Worm (Caenorhabditis elegans) whole organism, midembryonic: Measurements from ENCODE around the gene srg-1.

Experiments
- T22C8.4 ChIP-seq: fragments of 200-800 bp; sonication (Bioruptor generic); IDR thresholded peaks from 2 replicates; pipeline ENCODE4 v1.3.6; 2022; ENCODE audit warnings: missing genetic modification characterization, missing compliant biosample characterization
- cog-1 ChIP-seq: sonication (generic microtip); optimal IDR thresholded peaks from 2 replicates; lab custom pipeline; 2016; ENCODE audit warnings: missing genetic modification characterization, missing compliant biosample characterization
- flt-1 ChIP-seq: fragments of 200-800 bp; sonication (Bioruptor generic); IDR thresholded peaks from 2 replicates; pipeline ENCODE4 v1.3.6; 2022; ENCODE audit warnings: missing genetic modification characterization, missing compliant biosample characterization
- klf-2 ChIP-seq: fragments of 200-800 bp; sonication (Bioruptor generic); conservative IDR thresholded peaks from 2 replicates; pipeline ENCODE4 v1.3.6; 2022; ENCODE audit warnings: missing genetic modification reagents, missing genetic modification characterization, missing compliant biosample characterization
- med-1 ChIP-seq: sonication (generic microtip); optimal IDR thresholded peaks from 2 replicates; lab custom pipeline; 2017; ENCODE audit warnings: missing genetic modification characterization, mild to moderate bottlenecking, missing compliant biosample characterization, antibody characterized with exemption, missing genetic modification reagents; ENCODE audit not compliant: insufficient read depth
- ref-1 ChIP-seq: fragments of 200-800 bp; sonication (Bioruptor generic); conservative IDR thresholded peaks from 2 replicates; pipeline ENCODE4 v1.3.6; 2022; ENCODE audit warnings: missing genetic modification reagents, missing genetic modification characterization, missing compliant biosample characterization
- tab-1 ChIP-seq: fragments of 200-800 bp; sonication (Bioruptor generic); IDR thresholded peaks from 2 replicates; pipeline ENCODE4 v1.3.6; 2022; ENCODE audit warnings: missing genetic modification characterization, missing compliant biosample characterization
- ztf-23 ChIP-seq: fragments of 200-800 bp; sonication (Bioruptor generic); IDR thresholded peaks from 2 replicates; pipeline ENCODE4 v1.3.6; 2022; ENCODE audit warnings: missing genetic modification reagents, missing genetic modification characterization, missing compliant biosample characterization
- ztf-29 ChIP-seq: fragments of 200-800 bp; sonication (Bioruptor generic); IDR thresholded peaks from 2 replicates; pipeline ENCODE4 v1.3.6; 2022; ENCODE audit warnings: missing genetic modification reagents, missing genetic modification characterization, missing compliant biosample characterization

Gene srg-1

DNA sequence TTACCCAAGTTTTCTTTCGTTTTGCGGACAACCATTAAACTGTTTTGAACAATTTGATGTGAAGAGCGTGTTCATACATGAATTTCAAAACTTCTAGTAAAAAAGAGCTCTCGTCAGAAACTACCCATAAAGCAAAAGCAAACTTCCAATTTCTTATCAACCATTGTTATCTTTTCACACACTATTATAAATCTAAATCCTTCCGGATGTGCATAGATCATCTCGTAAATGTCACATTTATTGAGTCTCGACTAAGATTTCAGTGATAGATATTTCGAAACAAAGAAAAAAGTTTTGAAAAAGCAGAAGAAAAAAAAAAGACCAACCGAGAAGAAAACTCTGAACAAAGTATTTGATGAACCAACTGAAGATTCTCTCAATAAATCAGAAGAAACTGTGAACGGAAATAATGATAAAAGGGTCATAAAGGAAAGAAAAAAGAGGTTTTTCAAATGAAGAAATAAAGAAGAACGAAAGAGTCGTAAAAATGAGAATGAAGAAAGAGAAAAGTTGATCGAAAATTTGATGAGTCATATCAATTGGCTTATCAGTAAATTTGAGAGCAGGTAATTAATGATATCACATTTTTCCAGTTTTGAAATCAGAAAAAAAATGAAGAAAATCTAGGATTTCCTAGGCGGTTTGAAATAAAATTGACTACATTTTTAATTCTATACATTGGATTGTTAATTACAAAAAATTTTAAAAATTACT is 32.5 kb upstream of the srg-1 start:
- TF ChIP-seq T22C8.4 (GFP tag; lab: Robert Waterston, UW) (no peak), ztf-23 (no peak), flt-1 (GFP tag; lab: Robert Waterston, UW) (no peak), med-1 (no peak), cog-1 (tag; lab: Kevin White, UChicago) (no peak), ztf-29 (GFP tag; lab: Robert Waterston, UW) (no peak), ref-1 (no peak), klf-2 (GFP tag; lab: Robert Waterston, UW) (no peak), tab-1 (no peak)

DNA sequence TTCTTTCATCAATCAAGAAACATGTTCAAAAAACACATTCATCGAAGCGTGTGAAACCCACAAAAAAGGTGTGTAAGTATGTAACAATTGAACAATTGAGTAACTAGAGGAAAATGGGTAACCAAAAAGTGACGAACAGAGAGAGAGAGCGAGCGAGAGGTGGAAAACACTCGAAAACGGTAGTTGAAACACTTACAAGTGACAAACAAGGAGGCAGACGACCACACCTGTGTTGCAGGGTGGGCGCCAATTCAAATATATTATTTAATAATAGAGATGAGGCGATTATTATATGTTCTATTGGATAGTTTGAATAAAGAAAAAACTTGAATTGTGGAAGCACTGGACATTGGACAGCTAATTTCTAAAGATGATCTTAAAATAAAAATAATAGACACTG is 31.2 kb upstream of the srg-1 start:
- TF ChIP-seq flt-1 (GFP tag; lab: Robert Waterston, UW) = no peak
- no peak for TF ChIP-seq ref-1
- TF ChIP-seq klf-2 (GFP tag; lab: Robert Waterston, UW) = no peak
- TF ChIP-seq cog-1 (tag; lab: Kevin White, UChicago) = no peak
- no peak for TF ChIP-seq T22C8.4 (GFP tag; lab: Robert Waterston, UW)
- no peak for TF ChIP-seq ztf-23
- TF ChIP-seq ztf-29 (GFP tag; lab: Robert Waterston, UW) = no peak
- TF ChIP-seq med-1 = no peak
- TF ChIP-seq tab-1 = no peak

DNA sequence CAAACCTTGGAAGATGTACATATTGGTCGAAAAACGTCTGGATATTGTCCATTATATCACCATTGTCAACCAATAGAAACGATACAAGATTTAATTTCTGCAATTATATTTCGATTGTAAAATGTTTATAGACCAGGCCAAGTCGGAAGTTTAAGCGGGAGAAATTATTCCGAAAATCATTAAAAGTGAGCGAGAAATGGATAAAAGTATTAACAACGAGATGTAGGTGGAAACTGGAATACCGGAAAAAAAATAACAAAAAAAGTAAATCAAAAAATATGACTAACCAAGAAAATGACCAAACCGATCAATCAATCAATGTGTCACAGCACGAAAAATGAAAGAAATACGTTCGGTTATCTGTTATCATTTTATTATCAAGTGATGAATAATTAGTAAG is 29.0 kb upstream of the srg-1 start, which contains the start of gene F47D12.6:
F47D12.6 (minus strand) TSS at position 101 of the 400 bp plus-strand sequence.
- TF ChIP-seq T22C8.4 (GFP tag; lab: Robert Waterston, UW) (no peak), klf-2 (GFP tag; lab: Robert Waterston, UW) (no peak), ztf-29 (GFP tag; lab: Robert Waterston, UW) (no peak), cog-1 (tag; lab: Kevin White, UChicago) (no peak), flt-1 (GFP tag; lab: Robert Waterston, UW) (no peak), ztf-23 (no peak), med-1 (no peak), tab-1 (no peak), ref-1 (no peak)

DNA sequence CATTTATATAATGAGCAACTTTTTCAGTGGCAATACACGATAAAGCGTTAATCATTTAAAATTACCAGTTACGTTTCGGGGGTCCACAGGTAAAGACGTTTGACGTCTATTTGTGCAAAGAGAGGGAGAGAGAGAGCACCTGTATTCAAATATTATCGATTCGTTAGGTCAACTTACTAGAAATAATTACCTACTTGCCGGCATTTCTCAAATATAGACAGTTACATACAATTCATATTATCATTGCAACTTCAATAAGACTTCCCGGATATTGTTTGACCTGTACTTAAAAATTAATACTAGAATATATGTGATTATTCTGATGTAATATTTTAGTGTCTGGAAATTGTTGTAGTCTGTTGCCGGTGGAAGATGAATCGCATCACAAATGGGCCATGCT is 27.7 kb upstream of the srg-1 start, which contains the start of gene gadr-3:
gadr-3 (minus strand) TSS at position 101 of the 400 bp plus-strand sequence.
- TF ChIP-seq ref-1 (no peak), cog-1 (tag; lab: Kevin White, UChicago) (no peak)

DNA sequence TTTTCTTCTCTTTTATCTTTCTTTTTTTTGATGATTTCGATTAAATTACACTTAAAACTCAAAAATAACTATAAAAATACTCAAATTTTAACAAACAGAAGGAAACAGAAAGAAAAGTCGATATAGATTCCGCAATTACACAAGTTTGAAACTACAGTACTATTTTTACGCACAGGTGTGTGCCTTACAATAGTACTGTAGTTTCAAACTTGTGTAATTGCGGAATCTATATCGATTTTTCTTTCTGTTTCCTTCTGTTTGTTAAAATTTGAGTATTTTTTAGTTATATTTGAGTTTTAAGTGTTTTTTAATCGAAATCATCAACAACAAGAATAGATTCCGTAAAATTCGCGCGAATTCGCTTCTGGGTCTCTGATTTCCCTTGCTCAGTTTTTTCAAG is 24.9 kb upstream of the srg-1 start:
- TF ChIP-seq T22C8.4 (GFP tag; lab: Robert Waterston, UW) = peak; percentile 36; the same call in 1 of the 2 replicates
- TF ChIP-seq klf-2 (GFP tag; lab: Robert Waterston, UW) = no peak

DNA sequence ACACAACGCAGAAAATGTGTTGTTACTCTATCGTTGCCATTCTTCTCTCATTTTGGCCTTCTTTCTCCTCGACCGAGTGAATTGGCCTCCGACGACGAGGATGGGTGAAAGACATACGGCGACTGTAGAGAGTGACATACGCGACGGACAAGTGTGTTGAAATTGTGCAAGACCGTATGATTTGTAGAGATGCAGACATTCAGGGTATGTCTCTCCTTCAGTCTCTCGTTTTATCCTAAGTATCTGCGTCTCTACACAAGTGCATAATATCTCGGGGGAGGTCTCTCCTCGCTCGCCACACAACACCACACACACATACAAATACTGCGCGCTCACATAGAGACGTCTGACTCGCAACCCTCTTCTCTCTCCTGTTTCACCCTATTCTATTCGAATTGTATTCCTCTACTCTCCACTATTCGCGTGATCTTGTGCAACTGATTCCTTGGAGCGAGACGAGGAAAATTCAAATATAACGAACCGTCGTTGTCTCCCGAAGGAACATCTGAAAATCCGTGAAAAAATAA is 22.0 kb upstream of the srg-1 start, which contains the start of gene hmg-1.2:
hmg-1.2 (plus strand) TSS at position 311 of the 527 bp plus-strand sequence.
- no peak for TF ChIP-seq ztf-29 (GFP tag; lab: Robert Waterston, UW)
- TF ChIP-seq flt-1 (GFP tag; lab: Robert Waterston, UW) = peak; percentile 49; the same call in 1 of the 2 replicates
- TF ChIP-seq ztf-23 = no peak
- TF ChIP-seq klf-2 (GFP tag; lab: Robert Waterston, UW) = no peak
- TF ChIP-seq tab-1 = no peak
- TF ChIP-seq ref-1 = no peak
- no peak for TF ChIP-seq T22C8.4 (GFP tag; lab: Robert Waterston, UW)
- TF ChIP-seq cog-1 (tag; lab: Kevin White, UChicago) = peak; percentile 74
- no peak for TF ChIP-seq med-1

DNA sequence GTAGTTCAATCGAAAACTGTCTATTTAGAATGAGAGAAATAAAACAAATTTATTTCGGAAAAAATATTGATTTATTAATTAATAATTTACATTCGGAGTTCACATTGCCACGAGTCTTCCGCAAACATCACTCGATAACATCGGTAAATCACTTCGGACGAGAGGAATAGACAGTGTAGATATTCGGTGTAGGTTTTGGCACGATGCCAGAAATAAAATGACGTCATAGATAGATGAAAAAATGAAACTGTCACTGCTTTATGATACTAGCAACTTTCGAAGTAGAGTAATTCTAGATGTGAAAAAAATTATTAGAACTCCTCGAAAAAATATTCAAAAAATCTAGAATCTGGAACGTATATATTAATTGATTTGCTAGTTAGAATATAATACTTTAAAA is 21.3 kb upstream of the srg-1 start:
- TF ChIP-seq ref-1 (no peak), flt-1 (GFP tag; lab: Robert Waterston, UW) (no peak), tab-1 (no peak), cog-1 (tag; lab: Kevin White, UChicago) (no peak)

DNA sequence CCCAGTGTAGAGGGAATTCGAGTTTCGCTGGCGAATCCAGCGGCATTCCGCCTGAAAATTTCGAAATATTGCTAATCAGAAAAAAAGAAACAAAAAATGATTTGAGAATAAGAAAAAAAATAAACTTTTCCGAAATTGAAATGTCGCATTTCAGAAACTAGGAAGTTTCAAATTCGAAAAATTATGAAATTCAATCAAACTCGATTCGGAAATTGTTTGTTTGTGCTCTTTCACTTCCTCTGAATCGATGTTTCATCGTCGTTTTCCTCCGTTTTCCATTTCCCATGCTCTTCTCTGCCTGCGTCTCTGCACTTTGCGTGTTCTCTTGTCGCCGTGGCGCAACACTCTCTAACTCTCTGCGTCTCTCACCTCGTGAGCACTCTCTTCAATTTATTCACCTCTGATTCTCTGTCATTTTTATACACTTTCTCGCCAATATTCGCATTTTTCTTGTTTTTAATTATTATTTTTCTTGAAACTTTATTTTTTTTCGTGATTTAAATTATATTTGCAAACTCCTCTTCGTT is 20.2 kb upstream of the srg-1 start, which contains the start of gene C18F10.7:
C18F10.7 (minus strand) TSS at position 51 of the 527 bp plus-strand sequence.
- peak; percentile 6 for TF ChIP-seq cog-1 (tag; lab: Kevin White, UChicago)
- TF ChIP-seq med-1 = no peak
- no peak for TF ChIP-seq ztf-23

DNA sequence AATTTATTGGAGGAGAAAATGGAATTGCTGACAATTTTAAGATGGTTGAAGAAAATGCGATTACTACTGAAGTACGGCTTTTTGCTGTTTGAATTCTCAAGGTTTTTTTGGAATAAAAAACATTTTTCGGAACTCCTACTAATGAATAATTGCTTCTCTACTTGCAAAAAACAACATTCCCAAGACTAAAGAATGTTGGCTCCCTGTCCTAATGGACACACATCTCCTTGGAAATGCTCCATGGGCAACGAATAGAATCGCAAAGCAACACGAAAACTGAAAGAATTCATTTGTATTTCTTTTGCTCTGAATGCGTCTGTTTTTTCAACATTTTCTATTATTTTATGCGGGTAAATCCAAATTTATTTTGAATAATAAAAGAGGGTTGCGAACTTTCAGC is 14.7 kb upstream of the srg-1 start, which contains the start of gene C18F10.2:
C18F10.2 (plus strand) TSS at position 301 of the 400 bp plus-strand sequence.
- TF ChIP-seq T22C8.4 (GFP tag; lab: Robert Waterston, UW) (no peak), flt-1 (GFP tag; lab: Robert Waterston, UW) (no peak), tab-1 (no peak), cog-1 (tag; lab: Kevin White, UChicago) (no peak), ztf-29 (GFP tag; lab: Robert Waterston, UW) (no peak), ref-1 (no peak)

DNA sequence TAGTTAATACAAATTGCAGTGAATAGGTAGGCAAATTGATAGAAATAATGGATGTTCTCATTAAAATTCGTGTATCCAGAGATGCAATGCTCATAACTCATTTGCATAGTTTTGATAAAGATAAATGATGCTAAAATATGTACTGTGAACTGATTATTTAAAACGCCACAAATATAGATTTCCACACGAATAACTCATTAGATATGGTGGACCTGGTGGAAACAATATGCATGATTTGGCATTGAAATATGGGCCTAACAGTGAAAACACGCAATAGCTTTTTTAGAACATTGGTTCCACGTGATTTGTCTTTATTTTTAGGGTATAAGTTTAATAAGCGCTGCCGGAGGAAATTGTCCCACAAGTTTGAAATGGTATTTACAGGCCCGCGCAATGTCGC is 12.1 kb upstream of the srg-1 start, which contains the start of gene srg-3:
srg-3 (minus strand) TSS at position 101 of the 400 bp plus-strand sequence.
- no peak for TF ChIP-seq klf-2 (GFP tag; lab: Robert Waterston, UW)
- no peak for TF ChIP-seq ref-1
- TF ChIP-seq med-1 = no peak
- no peak for TF ChIP-seq tab-1
- no peak for TF ChIP-seq ztf-29 (GFP tag; lab: Robert Waterston, UW)
- no peak for TF ChIP-seq T22C8.4 (GFP tag; lab: Robert Waterston, UW)
- TF ChIP-seq flt-1 (GFP tag; lab: Robert Waterston, UW) = no peak
- TF ChIP-seq ztf-23 = no peak
- no peak for TF ChIP-seq cog-1 (tag; lab: Kevin White, UChicago)
